Worm (Caenorhabditis elegans): ENCODE results near the gene ZK1290.5.

Gene ZK1290.5

DNA sequence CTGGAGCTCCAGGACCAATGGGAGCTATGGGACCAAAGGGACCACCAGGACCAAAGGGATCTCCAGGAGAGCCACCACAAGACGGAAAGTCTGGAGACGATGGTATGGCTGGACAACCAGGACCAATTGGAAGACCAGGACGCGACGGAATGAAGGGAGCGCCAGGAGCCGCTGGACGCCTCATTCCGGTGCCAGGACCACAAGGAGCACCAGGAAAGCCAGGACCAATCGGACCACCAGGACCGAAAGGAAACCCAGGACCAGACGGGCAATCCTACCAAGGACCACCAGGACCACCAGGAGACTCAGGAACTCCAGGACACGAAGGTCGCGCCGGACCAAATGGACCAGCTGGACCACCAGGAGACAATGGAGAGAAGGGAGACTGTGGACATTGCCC is 15.3 kb downstream of the ZK1290.5 start:
- TF ChIP-seq ztf-11 (tag; optimal IDR thresholded peaks at IDR 0.05) = no peak
- no peak for TF ChIP-seq sem-2 (GFP tag; optimal IDR thresholded peaks at IDR 0.05)
- no peak for TF ChIP-seq drap-1 (GFP tag; optimal IDR thresholded peaks at IDR 0.05)
- TF ChIP-seq ceh-39 (tag; optimal IDR thresholded peaks at IDR 0.05) = no peak
- no peak for TF ChIP-seq mls-2 (tag; optimal IDR thresholded peaks at IDR 0.05)
- no peak for TF ChIP-seq zip-8 (tag; optimal IDR thresholded peaks at IDR 0.05)
- TF ChIP-seq ceh-83 (GFP tag; optimal IDR thresholded peaks at IDR 0.05) = no peak
- TF ChIP-seq lin-13 (tag; optimal IDR thresholded peaks at IDR 0.05) = no peak

- TF ChIP-seq elt-1 (tag; optimal IDR thresholded peaks at IDR 0.05; ENCODE audit: borderline replicate concordance, insufficient read depth) = no peak
- TF ChIP-seq ceh-83 (GFP tag; optimal IDR thresholded peaks at IDR 0.05) = no peak
- TF ChIP-seq mab-5 (tag; optimal IDR thresholded peaks at IDR 0.05) = no peak
- TF ChIP-seq flh-1 (GFP tag; optimal IDR thresholded peaks at IDR 0.05) = no peak
- no peak for TF ChIP-seq ztf-11 (tag; optimal IDR thresholded peaks at IDR 0.05)
- no peak for TF ChIP-seq hlh-1 (tag; optimal IDR thresholded peaks at IDR 0.05)
- no peak for TF ChIP-seq ceh-39 (tag; optimal IDR thresholded peaks at IDR 0.05)
- no peak for TF ChIP-seq bed-3 (GFP tag; optimal IDR thresholded peaks at IDR 0.05)
- TF ChIP-seq cnd-1 (tag; optimal IDR thresholded peaks at IDR 0.05) = no peak
- TF ChIP-seq ceh-43 (GFP tag; optimal IDR thresholded peaks at IDR 0.05) = no peak
- TF ChIP-seq lin-13 (tag; optimal IDR thresholded peaks at IDR 0.05) = no peak
- TF ChIP-seq nhr-2 (tag; optimal IDR thresholded peaks at IDR 0.05) = no peak
- TF ChIP-seq nhr-237 (tag; optimal IDR thresholded peaks at IDR 0.05) = no peak
- no peak for TF ChIP-seq ces-1 (GFP tag; optimal IDR thresholded peaks at IDR 0.05)
- TF ChIP-seq unc-120 (tag; optimal IDR thresholded peaks at IDR 0.05; ENCODE audit: poor library complexity, severe bottlenecking) = no peak
- no peak for TF ChIP-seq nhr-28 (tag; optimal IDR thresholded peaks at IDR 0.05)
- no peak for TF ChIP-seq tbx-8 (GFP tag; optimal IDR thresholded peaks at IDR 0.05)
- no peak for TF ChIP-seq lsy-2 (tag; optimal IDR thresholded peaks at IDR 0.05)
Measured at ce11 chrII:7545364-7545763, 15.9 kb downstream of the ZK1290.5 start.

DNA sequence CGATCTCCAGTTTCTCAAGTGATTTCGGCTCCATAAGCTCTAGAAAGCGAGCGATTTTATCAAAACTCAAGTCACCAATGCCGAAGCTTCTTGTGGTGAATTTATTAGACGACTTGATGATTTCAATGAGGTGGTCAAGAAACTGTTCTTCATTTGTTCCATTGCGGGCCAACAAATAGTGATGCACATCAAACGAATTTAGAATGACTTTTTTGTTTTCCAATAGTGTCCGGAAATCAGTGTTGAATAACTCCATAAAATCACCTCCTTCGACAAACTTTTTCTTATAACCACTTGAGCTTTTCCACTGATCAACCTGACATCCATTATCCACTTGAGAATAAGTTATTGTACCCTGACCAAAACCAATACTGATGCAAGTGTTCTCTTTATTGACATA is 17.8 kb downstream of the ZK1290.5 start:
- TF ChIP-seq drap-1 (GFP tag; optimal IDR thresholded peaks at IDR 0.05) (no peak), ztf-11 (tag; optimal IDR thresholded peaks at IDR 0.05) (no peak), lsy-2 (tag; optimal IDR thresholded peaks at IDR 0.05) (no peak), M03D4.4 (tag; optimal IDR thresholded peaks at IDR 0.05) (no peak), hlh-1 (tag; optimal IDR thresholded peaks at IDR 0.05) (no peak), lin-13 (tag; optimal IDR thresholded peaks at IDR 0.05) (no peak), tbx-8 (GFP tag; optimal IDR thresholded peaks at IDR 0.05) (no peak), unc-39 (tag; optimal IDR thresholded peaks at IDR 0.05) (no peak), pha-4 (tag; optimal IDR thresholded peaks at IDR 0.05) (no peak), sptf-1 (tag; optimal IDR thresholded peaks at IDR 0.05) (no peak), nhr-237 (tag; optimal IDR thresholded peaks at IDR 0.05) (no peak), lin-32 (GFP tag; optimal IDR thresholded peaks at IDR 0.05) (no peak), ceh-39 (tag; optimal IDR thresholded peaks at IDR 0.05) (no peak), mls-2 (tag; optimal IDR thresholded peaks at IDR 0.05) (no peak), mab-5 (tag; optimal IDR thresholded peaks at IDR 0.05) (no peak), ces-1 (GFP tag; optimal IDR thresholded peaks at IDR 0.05) (no peak), ceh-43 (GFP tag; optimal IDR thresholded peaks at IDR 0.05) (no peak), nhr-76 (tag; optimal IDR thresholded peaks at IDR 0.05) (no peak), sem-2 (GFP tag; optimal IDR thresholded peaks at IDR 0.05) (no peak)

ce11 chrII:7548044-7548443 is 18.6 kb downstream of the ZK1290.5 start, which contains the start of gene fbxa-224:
fbxa-224 (minus strand) TSS chrII:7548144.
- no peak for TF ChIP-seq nhr-12 (tag; optimal IDR thresholded peaks at IDR 0.05)
- no peak for TF ChIP-seq lin-32 (GFP tag; optimal IDR thresholded peaks at IDR 0.05)
- no peak for TF ChIP-seq ceh-43 (GFP tag; optimal IDR thresholded peaks at IDR 0.05)
- TF ChIP-seq unc-62 (GFP tag; optimal IDR thresholded peaks at IDR 0.05) = no peak
- TF ChIP-seq M03D4.4 (tag; optimal IDR thresholded peaks at IDR 0.05) = no peak
- no peak for TF ChIP-seq ces-1 (GFP tag; optimal IDR thresholded peaks at IDR 0.05)
- no peak for TF ChIP-seq zip-8 (tag; optimal IDR thresholded peaks at IDR 0.05)
- no peak for TF ChIP-seq cnd-1 (tag; optimal IDR thresholded peaks at IDR 0.05)
- TF ChIP-seq nhr-2 (tag; optimal IDR thresholded peaks at IDR 0.05) = no peak
- no peak for TF ChIP-seq elt-1 (tag; optimal IDR thresholded peaks at IDR 0.05; ENCODE audit: borderline replicate concordance, insufficient read depth)
- TF ChIP-seq snpc-4 (tag; optimal IDR thresholded peaks at IDR 0.05) = no peak
- no peak for TF ChIP-seq drap-1 (GFP tag; optimal IDR thresholded peaks at IDR 0.05)
- TF ChIP-seq nhr-237 (tag; optimal IDR thresholded peaks at IDR 0.05) = no peak
- TF ChIP-seq pha-4 (tag; optimal IDR thresholded peaks at IDR 0.05) = no peak
- TF ChIP-seq mab-5 (tag; optimal IDR thresholded peaks at IDR 0.05) = no peak
- no peak for TF ChIP-seq ceh-83 (GFP tag; optimal IDR thresholded peaks at IDR 0.05)
- no peak for TF ChIP-seq sem-2 (GFP tag; optimal IDR thresholded peaks at IDR 0.05)
- TF ChIP-seq flh-1 (GFP tag; optimal IDR thresholded peaks at IDR 0.05) = no peak

All from whole organism, mixed stage, embryonic.